Worm (Caenorhabditis elegans) whole organism, L3 larva: ENCODE data around the gene F15A4.2.
"Not testable (repeated sequence)": the region's sequence is repeated elsewhere in the genome, so short reads cannot be mapped to it uniquely, and the experiment has no call there.

Experiments used
- R02D3.7 ChIP-seq: fragments of 150-350 bp; optimal IDR thresholded peaks from 2 replicates; lab custom pipeline; 2014; ENCODE audit warnings: missing biosample characterization, missing genetic modification characterization
- aly-2 ChIP-seq: fragments of 150-350 bp; optimal IDR thresholded peaks from 2 replicates; lab custom pipeline; 2014; ENCODE audit warnings: missing biosample characterization, missing genetic modification characterization
- ceh-9 ChIP-seq: sonication (generic microtip); optimal IDR thresholded peaks from 2 replicates; lab custom pipeline; 2018; ENCODE audit warnings: missing biosample characterization, missing genetic modification characterization
- egl-27 ChIP-seq: sonication (generic microtip); optimal IDR thresholded peaks from 4 replicates; lab custom pipeline; 2017; ENCODE audit warnings: missing biosample characterization, missing genetic modification reagents, missing genetic modification characterization
- elt-1 ChIP-seq: fragments of 150-350 bp; optimal IDR thresholded peaks from 2 replicates; lab custom pipeline; 2014; ENCODE audit warnings: missing biosample characterization, missing genetic modification characterization
- elt-3 ChIP-seq, 3 experiments: fragments of 150-350 bp in 1 of 3; sonication (generic microtip) in 2 of 3; optimal IDR thresholded peaks; 2 replicates in 2 of 3; 4 replicates in 1 of 3; lab custom pipeline; 2014 to 2017; ENCODE audit warnings: missing biosample characterization in 3 of 3, missing genetic modification characterization in 3 of 3
- eor-1 ChIP-seq, 2 experiments: fragments of 150-350 bp; optimal IDR thresholded peaks; 2 replicates each; lab custom pipeline; 2014 to 2018; ENCODE audit warnings: missing biosample characterization in 2 of 2, missing genetic modification characterization in 2 of 2
- fkh-10 ChIP-seq: sonication (generic microtip); optimal IDR thresholded peaks from 2 replicates; lab custom pipeline; 2017; ENCODE audit warnings: missing biosample characterization, missing genetic modification reagents, missing genetic modification characterization
- fos-1 ChIP-seq: fragments of 150-350 bp; optimal IDR thresholded peaks from 2 replicates; lab custom pipeline; 2014; ENCODE audit warnings: missing biosample characterization, missing genetic modification characterization
- hmg-11 ChIP-seq: sonication (generic microtip); optimal IDR thresholded peaks from 2 replicates; lab custom pipeline; 2016; ENCODE audit warnings: missing genetic modification characterization, missing compliant biosample characterization
- jun-1 ChIP-seq: fragments of 150-350 bp; optimal IDR thresholded peaks from 2 replicates; lab custom pipeline; 2014; ENCODE audit warnings: missing biosample characterization, missing genetic modification reagents, missing genetic modification characterization
- lin-15B ChIP-seq: fragments of 150-350 bp; optimal IDR thresholded peaks from 2 replicates; lab custom pipeline; 2014; ENCODE audit warnings: missing biosample characterization, missing genetic modification characterization
- lin-39 ChIP-seq: fragments of 150-350 bp; optimal IDR thresholded peaks from 2 replicates; lab custom pipeline; 2018; ENCODE audit warnings: missing biosample characterization, missing genetic modification reagents, missing genetic modification characterization
- lsy-12 ChIP-seq: sonication (generic microtip); optimal IDR thresholded peaks from 2 replicates; lab custom pipeline; 2016; ENCODE audit warnings: mild to moderate bottlenecking, missing genetic modification characterization, missing compliant biosample characterization
- nfya-1 ChIP-seq: sonication (generic microtip); optimal IDR thresholded peaks from 2 replicates; lab custom pipeline; 2017; ENCODE audit warnings: missing genetic modification characterization, mild to moderate bottlenecking, missing compliant biosample characterization, antibody characterized with exemption, moderate library complexity; ENCODE audit not compliant: insufficient read depth
- nhr-11 ChIP-seq: fragments of 150-350 bp; optimal IDR thresholded peaks from 2 replicates; lab custom pipeline; 2014; ENCODE audit warnings: missing biosample characterization, missing genetic modification characterization
- nhr-23 ChIP-seq: fragments of 150-350 bp; optimal IDR thresholded peaks from 2 replicates; lab custom pipeline; 2014; ENCODE audit warnings: missing biosample characterization, missing genetic modification reagents, missing genetic modification characterization
- nhr-237 ChIP-seq: fragments of 150-350 bp; optimal IDR thresholded peaks from 2 replicates; lab custom pipeline; 2014; ENCODE audit warnings: missing biosample characterization, missing genetic modification characterization
- nhr-25 ChIP-seq: sonication (generic microtip); optimal IDR thresholded peaks from 2 replicates; lab custom pipeline; 2017; ENCODE audit warnings: missing biosample characterization, missing genetic modification characterization
- nhr-28 ChIP-seq: fragments of 150-350 bp; optimal IDR thresholded peaks from 2 replicates; lab custom pipeline; 2014; ENCODE audit warnings: missing biosample characterization, missing genetic modification characterization
- nhr-43 ChIP-seq: sonication (generic microtip); optimal IDR thresholded peaks from 2 replicates; lab custom pipeline; 2016; ENCODE audit warnings: mild to moderate bottlenecking, missing genetic modification characterization, missing compliant biosample characterization; ENCODE audit not compliant: poor library complexity, severe bottlenecking
- nhr-67 ChIP-seq: fragments of 150-350 bp; optimal IDR thresholded peaks from 2 replicates; lab custom pipeline; 2014; ENCODE audit warnings: missing biosample characterization, missing genetic modification characterization
- nhr-76 ChIP-seq: fragments of 150-350 bp; sonication (generic microtip); optimal IDR thresholded peaks from 5 replicates; lab custom pipeline; 2014; ENCODE audit warnings: missing biosample characterization, missing genetic modification characterization
- nhr-77 ChIP-seq: fragments of 150-350 bp; optimal IDR thresholded peaks from 2 replicates; lab custom pipeline; 2014; ENCODE audit warnings: missing biosample characterization, missing genetic modification characterization
- pqm-1 ChIP-seq: fragments of 150-350 bp; optimal IDR thresholded peaks from 2 replicates; lab custom pipeline; 2017; ENCODE audit warnings: missing biosample characterization, missing genetic modification characterization, inconsistent platforms
- sea-2 ChIP-seq: fragments of 150-350 bp; sonication (generic microtip); optimal IDR thresholded peaks from 4 replicates; lab custom pipeline; 2014; ENCODE audit warnings: missing biosample characterization, missing genetic modification reagents, missing genetic modification characterization
- skn-1 ChIP-seq: fragments of 150-350 bp; optimal IDR thresholded peaks from 2 replicates; lab custom pipeline; 2014; ENCODE audit warnings: missing biosample characterization, missing genetic modification characterization
- tbx-2 ChIP-seq: sonication (generic microtip); optimal IDR thresholded peaks from 2 replicates; lab custom pipeline; 2016; ENCODE audit warnings: mild to moderate bottlenecking, missing genetic modification characterization, missing compliant biosample characterization
- unc-62 ChIP-seq: fragments of 150-350 bp; sonication (generic microtip); optimal IDR thresholded peaks from 4 replicates; lab custom pipeline; 2014; ENCODE audit warnings: missing biosample characterization, missing genetic modification reagents, missing genetic modification characterization
- zag-1 ChIP-seq: fragments of 150-350 bp; optimal IDR thresholded peaks from 2 replicates; lab custom pipeline; 2014; ENCODE audit warnings: missing biosample characterization, missing genetic modification characterization
- ztf-11 ChIP-seq: fragments of 150-350 bp; optimal IDR thresholded peaks from 2 replicates; lab custom pipeline; 2014; ENCODE audit warnings: missing biosample characterization, missing genetic modification characterization

F15A4.2 gene

ce11 chrII:12438441-12438840, 23.9 kb upstream of the F15A4.2 start, which contains the start of gene Y57A10C.9:
Y57A10C.9 (minus strand) TSS chrII:12438541.
- TF ChIP-seq aly-2 (tag; lab: Kevin White, UChicago), result no peak
- no peak for TF ChIP-seq zag-1 (tag; lab: Kevin White, UChicago)
- no peak for TF ChIP-seq nhr-28

- not testable (repeated sequence) for TF ChIP-seq ceh-9 (tag; lab: Kevin White, UChicago); eor-1 (tag; optimal IDR thresholded peaks at IDR 0.05; lab: Kevin White, UChicago); lsy-12 (tag; lab: Kevin White, UChicago)
Observed at ce11 chrII:12441164-12441563, 21.2 kb upstream of the F15A4.2 start, which contains the start of gene Y57A10C.10. Y57A10C.10 (minus strand) TSS chrII:12441264.

- TF ChIP-seq fos-1, result no peak
- no peak for TF ChIP-seq nhr-25 (tag; lab: Kevin White, UChicago)
- no peak for TF ChIP-seq skn-1 (tag; lab: Kevin White, UChicago)
- TF ChIP-seq R02D3.7 (tag; lab: Kevin White, UChicago), result no peak
- TF ChIP-seq nhr-67 (tag; lab: Kevin White, UChicago), result no peak
- no peak for TF ChIP-seq tbx-2
- no peak for TF ChIP-seq hmg-11
- TF ChIP-seq sea-2, result no peak
- no peak for TF ChIP-seq lsy-12 (tag; lab: Kevin White, UChicago)
- no peak for TF ChIP-seq nhr-77 (tag; lab: Kevin White, UChicago)
- TF ChIP-seq nhr-76, result no peak
- no peak for TF ChIP-seq elt-1 (tag; lab: Kevin White, UChicago)
- no peak for TF ChIP-seq unc-62
- TF ChIP-seq elt-3 (tag; optimal IDR thresholded peaks at IDR 0.05; lab: Kevin White, UChicago), result no peak
- no peak for TF ChIP-seq jun-1 (tag; lab: Kevin White, UChicago)
- TF ChIP-seq, all 47 proteins: peak for 0
Observed at ce11 chrII:12444679-12445376, 17.5 kb upstream of the F15A4.2 start, which contains the start of the genes W05H5.1 and pitr-6. W05H5.1 (minus strand) TSS chrII:12444779. pitr-6 (plus strand) TSS chrII:12445326.

- no peak for TF ChIP-seq ceh-9 (tag; lab: Kevin White, UChicago)
- no peak for TF ChIP-seq elt-3 (tag; optimal IDR thresholded peaks at IDR 0.05; lab: Kevin White, UChicago)
- TF ChIP-seq fkh-10 (GFP tag; lab: Kevin White, UChicago), result no peak
- no peak for TF ChIP-seq nhr-237 (tag; lab: Kevin White, UChicago)
- TF ChIP-seq hmg-11, result no peak
Observed at ce11 chrII:12448241-12448640, 14.1 kb upstream of the F15A4.2 start, which contains the start of gene srh-27. srh-27 (plus strand) TSS chrII:12448541.

- TF ChIP-seq tbx-2 (no peak), fkh-10 (GFP tag; lab: Kevin White, UChicago) (no peak)
Observed at ce11 chrII:12449849-12450248, 12.5 kb upstream of the F15A4.2 start, which contains the start of gene sre-34. sre-34 (plus strand) TSS chrII:12450149.

- no peak for TF ChIP-seq egl-27 (tag; lab: Kevin White, UChicago)
- TF ChIP-seq nhr-77 (tag; lab: Kevin White, UChicago), result no peak
- no peak for TF ChIP-seq lin-15B (tag; lab: Kevin White, UChicago)
- no peak for TF ChIP-seq nhr-11 (tag; lab: Kevin White, UChicago)
- TF ChIP-seq fos-1, result no peak
- no peak for TF ChIP-seq nfya-1 (tag; lab: Kevin White, UChicago)
- no peak for TF ChIP-seq zag-1 (tag; lab: Kevin White, UChicago)
- TF ChIP-seq nhr-23, result no peak
- TF ChIP-seq nhr-43 (tag; lab: Kevin White, UChicago), result no peak
- no peak for TF ChIP-seq eor-1 (tag; optimal IDR thresholded peaks at IDR 0.05; lab: Kevin White, UChicago)
- no peak for TF ChIP-seq ztf-11 (tag; lab: Kevin White, UChicago)
- no peak for TF ChIP-seq pqm-1 (tag; lab: Kevin White, UChicago)
- TF ChIP-seq unc-62, result no peak
- no peak for TF ChIP-seq elt-3 (tag; optimal IDR thresholded peaks at IDR 0.05; lab: Kevin White, UChicago)
- TF ChIP-seq lin-39 (tag; lab: Kevin White, UChicago), result no peak
- TF ChIP-seq, all 47 proteins: peak for 0
Observed at ce11 chrII:12452754-12453352, 9.5 kb upstream of the F15A4.2 start, which contains the start of the genes sre-35 and sre-33. sre-35 (minus strand) TSS chrII:12452854. sre-33 (plus strand) TSS chrII:12453302.
